Fruit fly (Drosophila melanogaster): Measurements from ENCODE around the gene spen.

The spen gene

dm6 chr2L:117750-118149 is 41.1 kb upstream of the spen start (continued):
- TF ChIP-seq shn (GFP tag; optimal IDR thresholded peaks at IDR 0.05) (no peak), pfk (GFP tag; optimal IDR thresholded peaks at IDR 0.05) (peak; percentile 32), Fer3 (tag; optimal IDR thresholded peaks at IDR 0.05) (peak; percentile 35), CG13123 (GFP tag; optimal IDR thresholded peaks at IDR 0.05) (peak; percentile 6), Awh (GFP tag; IDR thresholded peaks at IDR 0.05) (peak; percentile 49; the same call in 1 of the 2 replicates), HmgD (GFP tag; optimal IDR thresholded peaks at IDR 0.05) (no peak), CG14965 (GFP tag; optimal IDR thresholded peaks at IDR 0.05; ENCODE audit: borderline replicate concordance) (no peak), vfl (GFP tag; optimal IDR thresholded peaks at IDR 0.05) (no peak), fd3F (GFP tag; optimal IDR thresholded peaks at IDR 0.05) (peak; percentile 26), otp (GFP tag; IDR thresholded peaks at IDR 0.05) (no peak), twi (tag; optimal IDR thresholded peaks at IDR 0.05) (no peak), CG42726 (GFP tag; IDR thresholded peaks at IDR 0.05; ENCODE audit: partially characterized antibody) (no peak), CG11695 (GFP tag; IDR thresholded peaks at IDR 0.05) (peak; percentile 51; the same call in 1 of the 3 replicates), NfI (GFP tag; optimal IDR thresholded peaks at IDR 0.05) (peak; percentile 13), slbo (GFP tag; IDR thresholded peaks at IDR 0.05) (no peak), scrt (GFP tag; optimal IDR thresholded peaks at IDR 0.05) (no peak), CG30403 (GFP tag; optimal IDR thresholded peaks at IDR 0.05) (no peak), CTCF (GFP tag; optimal IDR thresholded peaks at IDR 0.05) (peak; percentile 16), cad (GFP tag; optimal IDR thresholded peaks at IDR 0.05) (no peak), schlank (tag; optimal IDR thresholded peaks at IDR 0.05) (peak; percentile 37), MTF-1 (GFP tag; optimal IDR thresholded peaks at IDR 0.05; ENCODE audit: borderline replicate concordance) (peak; percentile 53), CG14050 (GFP tag; IDR thresholded peaks at IDR 0.05) (no peak), CG1792 (GFP tag; optimal IDR thresholded peaks at IDR 0.05) (peak; percentile 11), slou (GFP tag; optimal IDR thresholded peaks at IDR 0.05) (no peak), Ravus (GFP tag; IDR thresholded peaks at IDR 0.05) (no peak), rib (GFP tag; IDR thresholded peaks at IDR 0.05) (no peak), C15 (GFP tag; IDR thresholded peaks at IDR 0.05) (no peak), abd-A (tag; optimal IDR thresholded peaks at IDR 0.05) (no peak), E2f1 (GFP tag; IDR thresholded peaks at IDR 0.05) (peak; percentile 38; the same call in 1 of the 2 replicates), Trl (optimal IDR thresholded peaks at IDR 0.05) (no peak), Trl (GFP tag; optimal IDR thresholded peaks at IDR 0.05) (peak; percentile 14), Nf-YB (GFP tag; optimal IDR thresholded peaks at IDR 0.05) (no peak), CG11247 (GFP tag; IDR thresholded peaks at IDR 0.05) (0 out of 2 replicates have a peak, but pooled peaks have one; percentile 5), lov (optimal IDR thresholded peaks at IDR 0.05) (no peak), lov (GFP tag; IDR thresholded peaks at IDR 0.05) (peak; percentile 61; the same call in 1 of the 3 replicates), ash1 (GFP tag; optimal IDR thresholded peaks at IDR 0.05) (peak; percentile 6), CG10147 (GFP tag; optimal IDR thresholded peaks at IDR 0.05) (no peak), CG31388 (GFP tag; optimal IDR thresholded peaks at IDR 0.05) (no peak), fd64A (GFP tag; optimal IDR thresholded peaks at IDR 0.05) (peak; percentile 57), corto (GFP tag; optimal IDR thresholded peaks at IDR 0.05) (no peak), CG14014 (GFP tag; IDR thresholded peaks at IDR 0.05) (peak; percentile 62; the same call in 1 of the 2 replicates), CG13296 (GFP tag; optimal IDR thresholded peaks at IDR 0.05) (peak; percentile 67), CG15479 (GFP tag; optimal IDR thresholded peaks at IDR 0.05) (no peak), sob (GFP tag; IDR thresholded peaks at IDR 0.05) (peak; percentile 62; the same call in 1 of the 2 replicates), tin (GFP tag; optimal IDR thresholded peaks at IDR 0.05) (no peak), PHDP (tag; optimal IDR thresholded peaks at IDR 0.05) (peak; percentile 27), CG6175 (GFP tag; IDR thresholded peaks at IDR 0.05) (no peak), cg (GFP tag; optimal IDR thresholded peaks at IDR 0.05) (no peak), maf-S (GFP tag; optimal IDR thresholded peaks at IDR 0.05) (no peak), phol (tag; optimal IDR thresholded peaks at IDR 0.05) (no peak), CG13624 (GFP tag; optimal IDR thresholded peaks at IDR 0.05) (no peak), B-H2 (GFP tag; optimal IDR thresholded peaks at IDR 0.05) (no peak), Camta (GFP tag; optimal IDR thresholded peaks at IDR 0.05) (peak; percentile 5)
